Worm (Caenorhabditis elegans) whole organism, mixed stage, embryonic: ENCODE data around the gene H12I19.115.

ENCODE experiments used
- bed-3 ChIP-seq: fragments of 200-800 bp; sonication (Bioruptor generic); optimal IDR thresholded peaks from 3 replicates; lab custom pipeline; 2018; ENCODE audit warnings: mild to moderate bottlenecking, missing genetic modification characterization, moderate library complexity, missing compliant biosample characterization
- blmp-1 ChIP-seq: fragments of 150-350 bp; optimal IDR thresholded peaks from 2 replicates; lab custom pipeline; 2014; ENCODE audit warnings: missing biosample characterization, missing genetic modification characterization
- ceh-43 ChIP-seq: fragments of 200-800 bp; sonication (Bioruptor generic); optimal IDR thresholded peaks from 2 replicates; lab custom pipeline; 2018; ENCODE audit warnings: mild to moderate bottlenecking, missing genetic modification characterization, moderate library complexity, missing compliant biosample characterization
- hlh-1 ChIP-seq: fragments of 150-350 bp; optimal IDR thresholded peaks from 2 replicates; lab custom pipeline; 2014; ENCODE audit warnings: missing biosample characterization, missing genetic modification reagents, missing genetic modification characterization
- nhr-76 ChIP-seq: sonication (generic microtip); optimal IDR thresholded peaks from 2 replicates; lab custom pipeline; 2017; ENCODE audit warnings: missing biosample characterization, missing genetic modification characterization
- pha-4 ChIP-seq: fragments of 150-350 bp; optimal IDR thresholded peaks from 2 replicates; lab custom pipeline; 2018; ENCODE audit warnings: missing biosample characterization, missing genetic modification reagents, missing genetic modification characterization
- snpc-4 ChIP-seq: fragments of 150-350 bp; optimal IDR thresholded peaks from 2 replicates; lab custom pipeline; 2014; ENCODE audit warnings: missing biosample characterization, missing genetic modification characterization
- unc-62 ChIP-seq: fragments of 150-350 bp; optimal IDR thresholded peaks from 2 replicates; lab custom pipeline; 2014; ENCODE audit warnings: missing biosample characterization, missing genetic modification reagents, missing genetic modification characterization

ce11 chrIV:14113621-14114020 lies 14.0 kb downstream of the H12I19.115 start:
- no peak for TF ChIP-seq pha-4 (tag; lab: Kevin White, UChicago)
- TF ChIP-seq blmp-1 (tag; lab: Kevin White, UChicago), result no peak
- no peak for TF ChIP-seq hlh-1
- no peak for TF ChIP-seq snpc-4 (tag; lab: Kevin White, UChicago)
- no peak for TF ChIP-seq ceh-43
- no peak for TF ChIP-seq nhr-76 (tag; lab: Kevin White, UChicago)
- TF ChIP-seq bed-3 (GFP tag; lab: Kevin White, UChicago), result no peak
- TF ChIP-seq unc-62 (GFP tag; lab: Kevin White, UChicago), result no peak
